Worm (Caenorhabditis elegans) whole organism, L1 larva: ENCODE data around the gene chw-1.

Experiments used
- F16B12.6 ChIP-seq: fragments of 150-350 bp; optimal IDR thresholded peaks from 2 replicates; lab custom pipeline; 2014; ENCODE audit warnings: missing biosample characterization, missing genetic modification characterization
- Y116A8C.19 ChIP-seq: sonication (generic microtip); optimal IDR thresholded peaks from 2 replicates; lab custom pipeline; 2016; ENCODE audit warnings: missing compliant biosample characterization, missing genetic modification characterization, borderline replicate concordance
- alr-1 ChIP-seq: fragments of 200-800 bp; sonication (Bioruptor generic); optimal IDR thresholded peaks from 2 replicates; lab custom pipeline; 2018; ENCODE audit warnings: borderline replicate concordance, mild to moderate bottlenecking, missing genetic modification characterization, missing compliant biosample characterization
- blmp-1 ChIP-seq: fragments of 150-350 bp; optimal IDR thresholded peaks from 2 replicates; lab custom pipeline; 2014; ENCODE audit warnings: missing biosample characterization, missing genetic modification characterization
- ceh-63 ChIP-seq: fragments of 200-800 bp; sonication (Bioruptor generic); optimal IDR thresholded peaks from 2 replicates; lab custom pipeline; 2018; ENCODE audit warnings: mild to moderate bottlenecking, missing genetic modification characterization, missing compliant biosample characterization
- ceh-82 ChIP-seq, 3 experiments: fragments of 150-350 bp in 1 of 3; sonication (generic microtip) in 2 of 3; optimal IDR thresholded peaks; 2 replicates each; lab custom pipeline; 2014 to 2017; ENCODE audit warnings: missing biosample characterization in 3 of 3, missing genetic modification characterization in 3 of 3
- ceh-90 ChIP-seq: sonication (generic microtip); optimal IDR thresholded peaks from 2 replicates; lab custom pipeline; 2016; ENCODE audit warnings: missing genetic modification characterization, missing compliant biosample characterization
- ces-1 ChIP-seq: fragments of 150-350 bp; optimal IDR thresholded peaks from 2 replicates; lab custom pipeline; 2014; ENCODE audit warnings: missing biosample characterization, missing genetic modification reagents, missing genetic modification characterization
- efl-1 ChIP-seq, 4 experiments: fragments of 150-350 bp; optimal IDR thresholded peaks in 3 of 4; peaks in 1 of 4; 1 replicate in 1 of 4; 2 replicates in 3 of 4; lab custom pipeline; 2014; ENCODE audit warnings: missing biosample characterization in 2 of 4, missing genetic modification characterization in 2 of 4, missing genetic modification reagents in 2 of 4
- egl-13 ChIP-seq: sonication (generic microtip); optimal IDR thresholded peaks from 2 replicates; lab custom pipeline; 2016; ENCODE audit warnings: missing genotype, missing genetic modification reagents, missing genetic modification characterization, missing compliant biosample characterization
- egl-27 ChIP-seq, 2 experiments: fragments of 150-350 bp in 1 of 2; sonication (generic microtip); optimal IDR thresholded peaks; 3 replicates each; lab custom pipeline; 2017 to 2018; ENCODE audit warnings: missing biosample characterization in 2 of 2, missing genetic modification characterization in 2 of 2, missing genetic modification reagents in 2 of 2
- elt-2 ChIP-seq: sonication (generic microtip); optimal IDR thresholded peaks from 2 replicates; lab custom pipeline; 2016; ENCODE audit warnings: missing genetic modification characterization, mild to moderate bottlenecking, inconsistent platforms, missing compliant biosample characterization, missing genetic modification reagents
- fkh-4 ChIP-seq: sonication (generic microtip); optimal IDR thresholded peaks from 2 replicates; lab custom pipeline; 2016; ENCODE audit warnings: missing compliant biosample characterization, missing genetic modification characterization, borderline replicate concordance
- fkh-8 ChIP-seq: sonication (generic microtip); optimal IDR thresholded peaks from 2 replicates; lab custom pipeline; 2016; ENCODE audit warnings: mild to moderate bottlenecking, missing genetic modification characterization, missing compliant biosample characterization
- grh-1 ChIP-seq: fragments of 200-800 bp; sonication (Bioruptor generic); IDR thresholded peaks from 2 replicates; pipeline ENCODE4 v1.3.6; 2022; ENCODE audit warnings: missing genetic modification reagents, missing genetic modification characterization, missing compliant biosample characterization
- hlh-17 ChIP-seq: fragments of 200-800 bp; sonication (Bioruptor generic); optimal IDR thresholded peaks from 2 replicates; lab custom pipeline; 2018; ENCODE audit warnings: missing genetic modification characterization, mild to moderate bottlenecking, missing compliant biosample characterization, moderate library complexity, borderline replicate concordance
- hlh-4 ChIP-seq: sonication (generic microtip); optimal IDR thresholded peaks from 2 replicates; lab custom pipeline; 2016; ENCODE audit warnings: mild to moderate bottlenecking, missing genetic modification characterization, missing compliant biosample characterization
- hpl-2 ChIP-seq: fragments of 150-350 bp; optimal IDR thresholded peaks from 2 replicates; lab custom pipeline; 2014; ENCODE audit warnings: missing biosample characterization, missing genetic modification reagents, missing genetic modification characterization
- irx-1 ChIP-seq: sonication (generic microtip); optimal IDR thresholded peaks from 2 replicates; lab custom pipeline; 2016; ENCODE audit warnings: missing genetic modification characterization, missing compliant biosample characterization
- isw-1 ChIP-seq: fragments of 200-800 bp; sonication (Bioruptor generic); IDR thresholded peaks from 2 replicates; pipeline ENCODE4 v1.3.6; 2022; ENCODE audit warnings: missing genetic modification characterization, missing compliant biosample characterization
- lin-14 ChIP-seq: fragments of 200-800 bp; sonication (Bioruptor generic); optimal IDR thresholded peaks from 2 replicates; lab custom pipeline; 2018; ENCODE audit warnings: mild to moderate bottlenecking, missing genetic modification characterization, moderate library complexity, missing compliant biosample characterization
- lsy-2 ChIP-seq, 2 experiments: fragments of 150-350 bp; optimal IDR thresholded peaks; 2 replicates each; lab custom pipeline; 2014; ENCODE audit warnings: missing biosample characterization in 2 of 2, missing genetic modification characterization in 2 of 2
- mab-9 ChIP-seq: fragments of 200-800 bp; sonication (Bioruptor generic); IDR thresholded peaks from 2 replicates; pipeline ENCODE4 v1.3.6; 2022; ENCODE audit warnings: missing genetic modification reagents, missing genetic modification characterization, missing compliant biosample characterization
- mef-2 ChIP-seq: fragments of 150-350 bp; optimal IDR thresholded peaks from 2 replicates; lab custom pipeline; 2014; ENCODE audit warnings: missing biosample characterization, missing genetic modification characterization
- mep-1 ChIP-seq: fragments of 150-350 bp; optimal IDR thresholded peaks from 2 replicates; lab custom pipeline; 2014; ENCODE audit warnings: missing biosample characterization, missing genetic modification characterization
- nhr-11 ChIP-seq: fragments of 150-350 bp; optimal IDR thresholded peaks from 2 replicates; lab custom pipeline; 2014; ENCODE audit warnings: missing biosample characterization, missing genetic modification characterization
- nhr-19 ChIP-seq: fragments of 200-800 bp; sonication (Bioruptor generic); conservative IDR thresholded peaks from 2 replicates; pipeline ENCODE4 v1.3.6; 2022; ENCODE audit warnings: missing genetic modification characterization, missing compliant biosample characterization
- nhr-20 ChIP-seq: sonication (generic microtip); optimal IDR thresholded peaks from 2 replicates; lab custom pipeline; 2016; ENCODE audit warnings: mild to moderate bottlenecking, missing genetic modification characterization, missing compliant biosample characterization
- nhr-237 ChIP-seq: fragments of 150-350 bp; optimal IDR thresholded peaks from 2 replicates; lab custom pipeline; 2014; ENCODE audit warnings: missing biosample characterization, missing genetic modification characterization
- nhr-71 ChIP-seq: sonication (generic microtip); optimal IDR thresholded peaks from 2 replicates; lab custom pipeline; 2016; ENCODE audit warnings: mild to moderate bottlenecking, missing genetic modification characterization, moderate library complexity, missing compliant biosample characterization
- nhr-76 ChIP-seq: sonication (generic microtip); optimal IDR thresholded peaks from 2 replicates; lab custom pipeline; 2017; ENCODE audit warnings: missing biosample characterization, missing genetic modification characterization
- nhr-77 ChIP-seq: fragments of 150-350 bp; optimal IDR thresholded peaks from 2 replicates; lab custom pipeline; 2014; ENCODE audit warnings: missing biosample characterization, missing genetic modification characterization
- nhr-84 ChIP-seq: sonication (generic microtip); optimal IDR thresholded peaks from 2 replicates; lab custom pipeline; 2017; ENCODE audit warnings: missing biosample characterization, missing genetic modification characterization
- nhr-85 ChIP-seq: sonication (generic microtip); peaks from one replicate; lab custom pipeline; 2016; ENCODE audit warnings: missing genetic modification characterization, inconsistent platforms, missing compliant biosample characterization
- nhr-90 ChIP-seq: sonication (generic microtip); optimal IDR thresholded peaks from 2 replicates; lab custom pipeline; 2016; ENCODE audit warnings: mild to moderate bottlenecking, missing genetic modification characterization, missing compliant biosample characterization; ENCODE audit not compliant: poor library complexity
- pag-3 ChIP-seq: sonication (generic microtip); optimal IDR thresholded peaks from 2 replicates; lab custom pipeline; 2017; ENCODE audit warnings: missing genetic modification characterization, mild to moderate bottlenecking, missing compliant biosample characterization, antibody characterized with exemption, borderline replicate concordance; ENCODE audit not compliant: insufficient read depth
- pax-3 ChIP-seq: fragments of 200-800 bp; sonication (Bioruptor generic); optimal IDR thresholded peaks from 2 replicates; lab custom pipeline; 2018; ENCODE audit warnings: mild to moderate bottlenecking, missing genetic modification characterization, moderate library complexity, missing compliant biosample characterization
- rnt-1 ChIP-seq: sonication (generic microtip); optimal IDR thresholded peaks from 2 replicates; lab custom pipeline; 2016; ENCODE audit warnings: mild to moderate bottlenecking, missing genetic modification characterization, moderate library complexity, missing compliant biosample characterization
- skn-1 ChIP-seq: fragments of 150-350 bp; optimal IDR thresholded peaks from 2 replicates; lab custom pipeline; 2014; ENCODE audit warnings: missing biosample characterization, missing genetic modification characterization
- snpc-4 ChIP-seq: fragments of 150-350 bp; optimal IDR thresholded peaks from 2 replicates; lab custom pipeline; 2014; ENCODE audit warnings: missing biosample characterization, missing genetic modification characterization
- snu-23 ChIP-seq: sonication (generic microtip); optimal IDR thresholded peaks from 2 replicates; lab custom pipeline; 2016; ENCODE audit warnings: missing genetic modification characterization, missing compliant biosample characterization
- sptf-1 ChIP-seq: fragments of 150-350 bp; optimal IDR thresholded peaks from 2 replicates; lab custom pipeline; 2014; ENCODE audit warnings: missing biosample characterization, missing genetic modification characterization
- unc-98 ChIP-seq: fragments of 200-800 bp; sonication (Bioruptor generic); IDR thresholded peaks from 2 replicates; pipeline ENCODE4 v1.3.6; 2022; ENCODE audit warnings: missing genetic modification characterization, missing compliant biosample characterization
- ztf-11 ChIP-seq, 2 experiments: sonication (generic microtip); optimal IDR thresholded peaks; 2 replicates each; lab custom pipeline; 2016 to 2017; ENCODE audit warnings: missing genetic modification characterization in 2 of 2, missing biosample characterization in 1 of 2, missing compliant biosample characterization in 1 of 2

chw-1 gene

DNA sequence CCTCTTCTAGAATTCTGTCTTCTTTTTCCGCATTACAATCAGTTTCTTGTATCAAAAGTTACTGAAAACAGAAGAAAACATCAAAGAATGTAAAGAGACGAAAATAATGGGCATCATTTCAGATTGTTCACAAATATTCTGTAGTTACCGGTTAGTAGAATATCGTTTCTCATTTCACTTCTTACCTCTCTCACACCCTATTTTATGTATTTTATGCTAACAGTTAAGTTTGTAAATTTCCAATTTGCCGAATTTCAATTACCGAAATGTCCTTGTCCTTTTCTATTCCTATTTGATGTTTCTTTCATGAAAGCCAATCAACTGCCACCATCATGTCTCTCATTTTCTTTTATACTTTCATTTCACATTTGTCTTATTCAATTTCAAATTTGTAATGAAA lies 38.6 kb upstream of the chw-1 start:
- TF ChIP-seq mef-2 = no peak
- peak; percentile 64 for TF ChIP-seq nhr-85

DNA sequence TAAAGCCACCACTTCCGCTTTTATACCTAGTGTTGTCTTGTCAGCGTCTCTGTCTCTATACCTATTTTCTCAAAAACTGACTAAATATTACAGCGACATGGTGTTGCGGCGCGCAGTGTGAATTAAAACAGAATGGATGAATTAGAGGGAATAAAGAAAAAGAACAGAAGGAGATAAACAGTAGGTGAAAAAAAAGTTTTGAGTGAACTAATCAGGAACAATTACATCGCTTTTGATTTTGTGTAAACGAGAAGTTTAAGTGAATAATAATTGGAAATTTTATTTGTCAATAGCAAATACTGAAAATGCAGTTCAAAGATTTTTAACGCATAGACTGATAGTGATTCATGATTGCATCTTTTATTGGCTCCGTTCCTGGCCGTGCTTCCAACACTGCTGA lies 37.0 kb upstream of the chw-1 start, which contains the start of gene col-12:
col-12 (minus strand) TSS at position 101 of the 400 bp plus-strand sequence.
- no peak for TF ChIP-seq ztf-11 (tag; optimal IDR thresholded peaks at IDR 0.05; lab: Kevin White, UChicago)
- TF ChIP-seq egl-27 (tag; optimal IDR thresholded peaks at IDR 0.05; lab: Kevin White, UChicago) = no peak
- TF ChIP-seq fkh-8 (tag; lab: Kevin White, UChicago) = no peak

DNA sequence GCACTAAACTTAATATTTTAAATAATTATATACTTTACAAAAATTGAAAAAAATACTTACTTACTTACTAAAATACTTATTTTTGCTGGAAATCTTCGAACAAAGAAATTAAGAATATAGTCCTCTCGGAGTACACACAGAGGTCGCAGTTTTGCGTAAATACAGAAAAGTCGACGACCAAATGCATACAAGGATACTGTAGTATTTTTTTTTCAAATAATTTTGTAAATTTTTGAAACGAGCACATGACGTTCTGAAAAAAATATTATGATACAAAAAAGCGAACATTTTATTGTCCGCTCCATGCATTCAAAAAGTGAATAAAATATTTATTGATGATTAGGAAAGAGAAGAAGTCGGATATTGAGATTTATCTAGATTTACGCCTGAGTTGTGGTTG lies 35.8 kb upstream of the chw-1 start, which contains the start of gene apc-10:
apc-10 (minus strand) TSS at position 101 of the 400 bp plus-strand sequence.
- no peak for TF ChIP-seq F16B12.6 (tag; lab: Kevin White, UChicago)
- no peak for TF ChIP-seq blmp-1 (tag; lab: Kevin White, UChicago)
- TF ChIP-seq ceh-82 (tag; optimal IDR thresholded peaks at IDR 0.05; lab: Kevin White, UChicago) = no peak
- no peak for TF ChIP-seq nhr-90 (tag; lab: Kevin White, UChicago)
- no peak for TF ChIP-seq nhr-85
- TF ChIP-seq ceh-63 (GFP tag; lab: Kevin White, UChicago) = no peak
- TF ChIP-seq sptf-1 = no peak
- TF ChIP-seq mep-1 (tag; lab: Kevin White, UChicago) = no peak
- TF ChIP-seq pag-3 (tag; lab: Kevin White, UChicago) = no peak
- no peak for TF ChIP-seq efl-1 (optimal IDR thresholded peaks at IDR 0.05; lab: Kevin White, UChicago)
- no peak for TF ChIP-seq efl-1 (GFP tag; optimal IDR thresholded peaks at IDR 0.05 in 1 of 2; lab: Kevin White, UChicago)
- TF ChIP-seq grh-1 = no peak

DNA sequence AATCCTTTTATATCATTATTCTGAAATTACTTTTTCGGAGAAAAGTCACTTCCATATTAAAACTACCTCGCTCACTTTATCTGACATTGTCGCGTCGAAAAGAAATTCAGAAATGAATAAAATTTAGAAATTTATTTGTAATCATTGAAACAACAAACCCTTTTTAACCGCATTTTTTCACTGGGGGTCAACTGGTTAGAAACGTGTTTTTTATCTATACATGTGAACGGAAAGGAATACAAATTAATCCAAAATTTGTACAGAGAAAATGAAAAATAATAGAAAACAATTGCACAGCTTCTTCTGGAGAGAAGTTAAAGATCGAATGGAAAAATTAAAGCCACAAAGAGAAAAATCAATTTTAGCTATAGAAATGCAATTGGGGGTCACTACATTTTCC lies 33.5 kb upstream of the chw-1 start, which contains the start of gene tag-314:
tag-314 (minus strand) TSS at position 101 of the 400 bp plus-strand sequence.
- TF ChIP-seq blmp-1 (tag; lab: Kevin White, UChicago) (no peak), fkh-4 (tag; lab: Kevin White, UChicago) (no peak), Y116A8C.19 (no peak), nhr-76 (tag; lab: Kevin White, UChicago) (no peak), irx-1 (no peak), nhr-20 (tag; lab: Kevin White, UChicago) (no peak), elt-2 (tag; lab: Kevin White, UChicago) (no peak), unc-98 (GFP tag; lab: Robert Waterston, UW) (no peak), alr-1 (tag; lab: Kevin White, UChicago) (no peak), nhr-71 (no peak), hlh-17 (GFP tag; lab: Kevin White, UChicago) (no peak), nhr-77 (no peak), nhr-237 (no peak), lsy-2 (tag; optimal IDR thresholded peaks at IDR 0.05; lab: Kevin White, UChicago) (no peak), skn-1 (no peak), pax-3 (tag; lab: Kevin White, UChicago) (no peak), ceh-82 (tag; optimal IDR thresholded peaks at IDR 0.05; lab: Kevin White, UChicago) (no peak), hpl-2 (GFP tag; lab: Kevin White, UChicago) (no peak)
- TF ChIP-seq, all 84 proteins: peak for 0

DNA sequence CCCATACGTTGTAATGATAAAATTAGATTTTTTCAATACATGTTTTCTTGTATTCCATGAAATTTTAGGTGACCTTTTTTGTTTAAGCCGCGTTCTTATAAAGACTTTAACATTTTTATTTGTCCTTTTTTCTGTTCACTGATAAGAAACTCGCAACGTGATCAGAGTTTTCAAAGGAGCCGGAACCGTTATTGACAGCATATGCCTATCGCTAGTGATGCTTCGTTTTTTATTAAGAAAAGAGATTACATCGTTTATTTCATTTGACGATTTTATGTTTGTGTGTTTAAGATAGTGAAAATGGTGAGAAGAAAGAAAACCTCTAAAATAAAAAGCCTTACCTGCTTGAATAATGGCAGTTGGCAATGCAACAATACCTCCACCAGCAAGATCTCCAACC lies 29.5 kb upstream of the chw-1 start:
- no peak for TF ChIP-seq nhr-85
- no peak for TF ChIP-seq F16B12.6 (tag; lab: Kevin White, UChicago)
- TF ChIP-seq ztf-11 (tag; optimal IDR thresholded peaks at IDR 0.05; lab: Kevin White, UChicago) = no peak
- peak; percentile 92 for TF ChIP-seq elt-2 (tag; lab: Kevin White, UChicago)
- TF ChIP-seq lsy-2 (tag; optimal IDR thresholded peaks at IDR 0.05; lab: Kevin White, UChicago) = peak in 1 of 2 experiments; percentile 4
- TF ChIP-seq snpc-4 (tag; lab: Kevin White, UChicago) = no peak
- no peak for TF ChIP-seq nhr-19 (GFP tag; lab: Robert Waterston, UW)
- TF ChIP-seq nhr-76 (tag; lab: Kevin White, UChicago) = no peak
- no peak for TF ChIP-seq rnt-1
- TF ChIP-seq nhr-11 = no peak
- peak; percentile 20 for TF ChIP-seq lin-14 (GFP tag; lab: Kevin White, UChicago)
- TF ChIP-seq isw-1 (GFP tag; lab: Robert Waterston, UW) = no peak
- no peak for TF ChIP-seq ceh-90
- TF ChIP-seq blmp-1 (tag; lab: Kevin White, UChicago) = no peak
- TF ChIP-seq egl-13 (tag; lab: Kevin White, UChicago) = no peak
- TF ChIP-seq mab-9 = no peak
- TF ChIP-seq ces-1 (GFP tag; lab: Kevin White, UChicago) = no peak
- no peak for TF ChIP-seq snu-23 (GFP tag; lab: Kevin White, UChicago)
- TF ChIP-seq hpl-2 (GFP tag; lab: Kevin White, UChicago) = no peak
- TF ChIP-seq pax-3 (tag; lab: Kevin White, UChicago) = no peak
- TF ChIP-seq nhr-84 (tag; lab: Kevin White, UChicago) = no peak
- no peak for TF ChIP-seq hlh-4 (tag; lab: Kevin White, UChicago)
